Worm (Caenorhabditis elegans) whole organism, L1 larva: ENCODE measurements around the gene srlf-22.

Experiments
- blmp-1 ChIP-seq: fragments of 150-350 bp; optimal IDR thresholded peaks from 2 replicates; lab custom pipeline; 2014; ENCODE audit warnings: missing biosample characterization, missing genetic modification characterization
- egl-27 ChIP-seq, 2 experiments: fragments of 150-350 bp in 1 of 2; sonication (generic microtip); optimal IDR thresholded peaks; 3 replicates each; lab custom pipeline; 2017 to 2018; ENCODE audit warnings: missing biosample characterization in 2 of 2, missing genetic modification characterization in 2 of 2, missing genetic modification reagents in 2 of 2
- elt-2 ChIP-seq: sonication (generic microtip); optimal IDR thresholded peaks from 2 replicates; lab custom pipeline; 2016; ENCODE audit warnings: missing genetic modification characterization, mild to moderate bottlenecking, inconsistent platforms, missing compliant biosample characterization, missing genetic modification reagents
- fkh-10 ChIP-seq: sonication (generic microtip); optimal IDR thresholded peaks from 2 replicates; lab custom pipeline; 2017; ENCODE audit warnings: missing biosample characterization, missing genetic modification reagents, missing genetic modification characterization
- fos-1 ChIP-seq: fragments of 150-350 bp; optimal IDR thresholded peaks from 2 replicates; lab custom pipeline; 2014; ENCODE audit warnings: missing biosample characterization, missing genetic modification characterization
- lin-15B ChIP-seq: fragments of 150-350 bp; sonication (generic microtip); optimal IDR thresholded peaks from 3 replicates; lab custom pipeline; 2014; ENCODE audit warnings: missing biosample characterization, missing genetic modification characterization
- lir-3 ChIP-seq: sonication (generic microtip); optimal IDR thresholded peaks from 2 replicates; lab custom pipeline; 2016; ENCODE audit warnings: mild to moderate bottlenecking, missing genetic modification characterization, moderate library complexity, missing compliant biosample characterization; ENCODE audit not compliant: poor library complexity
- nhr-28 ChIP-seq: fragments of 150-350 bp; optimal IDR thresholded peaks from 2 replicates; lab custom pipeline; 2014; ENCODE audit warnings: missing biosample characterization, missing genetic modification characterization
- nhr-71 ChIP-seq: sonication (generic microtip); optimal IDR thresholded peaks from 2 replicates; lab custom pipeline; 2016; ENCODE audit warnings: mild to moderate bottlenecking, missing genetic modification characterization, moderate library complexity, missing compliant biosample characterization
- snu-23 ChIP-seq: sonication (generic microtip); optimal IDR thresholded peaks from 2 replicates; lab custom pipeline; 2016; ENCODE audit warnings: missing genetic modification characterization, missing compliant biosample characterization
- ztf-11 ChIP-seq, 2 experiments: sonication (generic microtip); optimal IDR thresholded peaks; 2 replicates each; lab custom pipeline; 2016 to 2017; ENCODE audit warnings: missing genetic modification characterization in 2 of 2, missing biosample characterization in 1 of 2, missing compliant biosample characterization in 1 of 2

ce11 chrV:889216-889615, 1.7 kb upstream of the srlf-22 start, which contains the start of gene T02B11.6:
- TF ChIP-seq egl-27 (tag; optimal IDR thresholded peaks at IDR 0.05; lab: Kevin White, UChicago) (no peak), nhr-28 (tag; lab: Kevin White, UChicago) (no peak), snu-23 (GFP tag; lab: Kevin White, UChicago) (no peak), lir-3 (tag; lab: Kevin White, UChicago) (no peak), fkh-10 (GFP tag; lab: Kevin White, UChicago) (no peak), blmp-1 (tag; lab: Kevin White, UChicago) (no peak), nhr-71 (no peak), elt-2 (no peak), fos-1 (tag; lab: Kevin White, UChicago) (no peak), ztf-11 (tag; optimal IDR thresholded peaks at IDR 0.05; lab: Kevin White, UChicago) (no peak), lin-15B (tag; lab: Kevin White, UChicago) (no peak)
